Worm (Caenorhabditis elegans) whole organism, mixed stage, embryonic: ENCODE data around the gene ZK822.10.
A peak's percentile ranks its signal among the peaks of the same experiment; 100 is the strongest.

Experiments
- bed-3 ChIP-seq: fragments of 200-800 bp; sonication (Bioruptor generic); optimal IDR thresholded peaks from 3 replicates; lab custom pipeline; 2018; ENCODE audit warnings: mild to moderate bottlenecking, missing genetic modification characterization, moderate library complexity, missing compliant biosample characterization
- blmp-1 ChIP-seq: fragments of 150-350 bp; optimal IDR thresholded peaks from 2 replicates; lab custom pipeline; 2014; ENCODE audit warnings: missing biosample characterization, missing genetic modification characterization
- ceh-39 ChIP-seq: fragments of 150-350 bp; optimal IDR thresholded peaks from 2 replicates; lab custom pipeline; 2014; ENCODE audit warnings: missing biosample characterization, missing genetic modification characterization
- ceh-43 ChIP-seq: fragments of 200-800 bp; sonication (Bioruptor generic); optimal IDR thresholded peaks from 2 replicates; lab custom pipeline; 2018; ENCODE audit warnings: mild to moderate bottlenecking, missing genetic modification characterization, moderate library complexity, missing compliant biosample characterization
- ces-1 ChIP-seq: fragments of 150-350 bp; optimal IDR thresholded peaks from 2 replicates; lab custom pipeline; 2014; ENCODE audit warnings: missing biosample characterization, missing genetic modification reagents, missing genetic modification characterization
- cnd-1 ChIP-seq: fragments of 200-800 bp; sonication (Bioruptor generic); optimal IDR thresholded peaks from 2 replicates; lab custom pipeline; 2018; ENCODE audit warnings: mild to moderate bottlenecking, missing genetic modification characterization, missing compliant biosample characterization
- elt-1 ChIP-seq: sonication (generic microtip); optimal IDR thresholded peaks from 2 replicates; lab custom pipeline; 2017; ENCODE audit warnings: missing genetic modification characterization, mild to moderate bottlenecking, missing compliant biosample characterization, antibody characterized with exemption, moderate library complexity, borderline replicate concordance; ENCODE audit not compliant: insufficient read depth
- elt-3 ChIP-seq: fragments of 150-350 bp; optimal IDR thresholded peaks from 2 replicates; lab custom pipeline; 2014; ENCODE audit warnings: missing biosample characterization, missing genetic modification characterization
- flh-1 ChIP-seq: fragments of 200-800 bp; sonication (Bioruptor generic); optimal IDR thresholded peaks from 2 replicates; lab custom pipeline; 2018; ENCODE audit warnings: mild to moderate bottlenecking, missing genetic modification characterization, moderate library complexity, missing compliant biosample characterization
- ham-2 ChIP-seq: fragments of 200-800 bp; sonication (Bioruptor generic); optimal IDR thresholded peaks from 2 replicates; lab custom pipeline; 2018; ENCODE audit warnings: mild to moderate bottlenecking, missing genetic modification characterization, missing compliant biosample characterization
- hlh-1 ChIP-seq: fragments of 150-350 bp; optimal IDR thresholded peaks from 2 replicates; lab custom pipeline; 2014; ENCODE audit warnings: missing biosample characterization, missing genetic modification reagents, missing genetic modification characterization
- lin-13 ChIP-seq: fragments of 150-350 bp; optimal IDR thresholded peaks from 2 replicates; lab custom pipeline; 2014; ENCODE audit warnings: missing biosample characterization, missing genetic modification characterization
- lin-32 ChIP-seq: fragments of 200-800 bp; sonication (Bioruptor generic); optimal IDR thresholded peaks from 2 replicates; lab custom pipeline; 2018; ENCODE audit warnings: mild to moderate bottlenecking, missing genetic modification characterization, missing compliant biosample characterization
- mab-5 ChIP-seq: fragments of 150-350 bp; optimal IDR thresholded peaks from 2 replicates; lab custom pipeline; 2014; ENCODE audit warnings: missing biosample characterization, missing genetic modification characterization
- mep-1 ChIP-seq: fragments of 150-350 bp; optimal IDR thresholded peaks from 2 replicates; lab custom pipeline; 2017; ENCODE audit warnings: missing biosample characterization, missing genetic modification reagents, missing genetic modification characterization, inconsistent platforms
- mls-2 ChIP-seq: sonication (generic microtip); optimal IDR thresholded peaks from 2 replicates; lab custom pipeline; 2016; ENCODE audit warnings: mild to moderate bottlenecking, missing genetic modification characterization, moderate library complexity, missing compliant biosample characterization
- nhr-12 ChIP-seq: fragments of 150-350 bp; optimal IDR thresholded peaks from 2 replicates; lab custom pipeline; 2014; ENCODE audit warnings: missing biosample characterization, missing genetic modification characterization
- nhr-2 ChIP-seq: fragments of 150-350 bp; optimal IDR thresholded peaks from 2 replicates; lab custom pipeline; 2014; ENCODE audit warnings: missing biosample characterization, missing genetic modification characterization
- nhr-237 ChIP-seq: fragments of 150-350 bp; optimal IDR thresholded peaks from 2 replicates; lab custom pipeline; 2014; ENCODE audit warnings: missing biosample characterization, missing genetic modification characterization
- nhr-76 ChIP-seq: sonication (generic microtip); optimal IDR thresholded peaks from 2 replicates; lab custom pipeline; 2017; ENCODE audit warnings: missing biosample characterization, missing genetic modification characterization
- sem-2 ChIP-seq: fragments of 200-800 bp; sonication (Bioruptor generic); optimal IDR thresholded peaks from 2 replicates; lab custom pipeline; 2018; ENCODE audit warnings: mild to moderate bottlenecking, missing genetic modification characterization, missing compliant biosample characterization
- tbx-8 ChIP-seq: fragments of 200-800 bp; sonication (Bioruptor generic); optimal IDR thresholded peaks from 2 replicates; lab custom pipeline; 2018; ENCODE audit warnings: mild to moderate bottlenecking, missing genetic modification characterization, moderate library complexity, missing compliant biosample characterization
- unc-120 ChIP-seq: sonication (generic microtip); optimal IDR thresholded peaks from 2 replicates; lab custom pipeline; 2017; ENCODE audit warnings: missing genetic modification characterization, missing compliant biosample characterization; ENCODE audit not compliant: poor library complexity, severe bottlenecking
- unc-39 ChIP-seq: fragments of 150-350 bp; optimal IDR thresholded peaks from 2 replicates; lab custom pipeline; 2014; ENCODE audit warnings: missing biosample characterization, missing genetic modification characterization
- unc-62 ChIP-seq: fragments of 150-350 bp; optimal IDR thresholded peaks from 2 replicates; lab custom pipeline; 2014; ENCODE audit warnings: missing biosample characterization, missing genetic modification reagents, missing genetic modification characterization
- zip-8 ChIP-seq: fragments of 150-350 bp; optimal IDR thresholded peaks from 2 replicates; lab custom pipeline; 2014; ENCODE audit warnings: missing biosample characterization, missing genetic modification characterization
- ztf-11 ChIP-seq: fragments of 150-350 bp; optimal IDR thresholded peaks from 2 replicates; lab custom pipeline; 2014; ENCODE audit warnings: missing biosample characterization, missing genetic modification characterization

ZK822.10 gene

DNA sequence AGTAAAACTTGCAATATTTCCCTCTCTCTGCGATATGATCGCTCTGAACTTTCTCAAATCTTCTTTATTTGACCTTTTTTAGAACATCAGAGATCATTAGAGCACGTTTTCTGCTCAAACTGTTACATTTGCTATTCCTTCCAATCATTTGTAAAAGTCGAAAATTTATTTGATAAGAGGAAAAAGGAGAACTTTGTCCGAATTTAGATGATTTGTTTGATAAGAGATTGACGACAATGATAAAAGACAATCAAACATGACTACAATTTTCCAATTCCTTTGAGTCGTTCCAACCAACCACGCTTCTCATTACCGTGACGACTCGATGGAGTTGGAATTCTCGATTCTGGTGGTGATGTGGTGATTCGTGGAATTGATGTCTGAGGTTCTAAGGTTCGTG lies 949 bp downstream of the ZK822.10 start:
- TF ChIP-seq ceh-39 (tag; lab: Kevin White, UChicago): no peak
- no peak for TF ChIP-seq lin-13 (tag; lab: Kevin White, UChicago)
- no peak for TF ChIP-seq lin-32 (GFP tag; lab: Kevin White, UChicago)
- no peak for TF ChIP-seq unc-62 (GFP tag; lab: Kevin White, UChicago)
- no peak for TF ChIP-seq nhr-2 (tag; lab: Kevin White, UChicago)
- TF ChIP-seq elt-3: no peak
- no peak for TF ChIP-seq blmp-1 (tag; lab: Kevin White, UChicago)
- no peak for TF ChIP-seq sem-2
- TF ChIP-seq cnd-1 (tag; lab: Kevin White, UChicago): no peak
- no peak for TF ChIP-seq mls-2 (tag; lab: Kevin White, UChicago)
- TF ChIP-seq unc-39 (tag; lab: Kevin White, UChicago): no peak
- no peak for TF ChIP-seq elt-1 (tag; lab: Kevin White, UChicago)
- no peak for TF ChIP-seq tbx-8 (GFP tag; lab: Kevin White, UChicago)
- no peak for TF ChIP-seq unc-120
- no peak for TF ChIP-seq ces-1
- TF ChIP-seq mep-1: no peak

DNA sequence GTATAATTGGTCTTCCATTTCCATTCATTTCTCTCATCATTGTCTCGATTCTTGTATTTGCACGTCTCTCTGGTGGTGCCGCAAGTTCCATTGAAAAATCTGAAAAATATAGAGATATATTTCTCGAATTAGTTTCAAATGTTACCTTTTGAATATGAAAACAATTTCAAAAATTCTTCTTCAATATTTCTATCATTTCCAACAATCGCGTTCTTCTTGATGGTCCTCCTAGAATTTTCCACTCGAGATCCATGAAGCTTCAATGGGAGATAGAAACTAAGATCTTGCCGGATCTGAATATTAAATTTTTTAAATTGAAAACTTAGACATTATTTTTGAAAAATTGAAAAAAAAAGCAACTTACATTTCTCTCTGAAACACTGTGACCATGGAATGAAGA lies 2.1 kb downstream of the ZK822.10 start:
- TF ChIP-seq flh-1 (no peak), bed-3 (GFP tag; lab: Kevin White, UChicago) (no peak), cnd-1 (tag; lab: Kevin White, UChicago) (no peak), zip-8 (tag; lab: Kevin White, UChicago) (no peak), blmp-1 (tag; lab: Kevin White, UChicago) (no peak), mep-1 (no peak), nhr-12 (tag; lab: Kevin White, UChicago) (no peak), elt-3 (no peak), unc-39 (tag; lab: Kevin White, UChicago) (no peak), sem-2 (no peak), unc-62 (GFP tag; lab: Kevin White, UChicago) (no peak), lin-13 (tag; lab: Kevin White, UChicago) (no peak), hlh-1 (tag; lab: Kevin White, UChicago) (no peak), ham-2 (GFP tag; lab: Kevin White, UChicago) (no peak), mab-5 (tag; lab: Kevin White, UChicago) (no peak)
- TF ChIP-seq, all 35 proteins: peak for 0

DNA sequence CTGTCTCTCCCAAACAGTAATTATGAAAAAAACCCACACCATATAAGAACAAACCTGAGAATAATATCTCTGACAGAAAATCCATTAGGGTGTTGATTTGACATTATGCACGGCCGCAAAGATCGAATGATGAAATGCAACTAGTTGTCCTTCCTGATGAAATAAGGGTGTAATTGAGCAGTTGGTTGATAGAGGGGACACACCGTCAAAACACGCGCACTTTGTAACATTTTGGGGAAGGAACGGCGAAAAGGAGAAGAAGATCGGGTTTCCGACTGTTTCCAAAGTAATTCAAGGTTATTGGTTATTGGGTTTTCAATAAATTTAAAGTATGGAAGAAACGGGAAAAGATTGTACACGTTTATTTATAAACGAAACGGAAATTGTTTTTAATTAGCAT lies 5.1 kb downstream of the ZK822.10 start, which contains the start of gene ZK822.1:
TSS of gene ZK822.1 (minus strand) at position 121 of the 400 bp plus-strand sequence.
- TF ChIP-seq unc-62 (GFP tag; lab: Kevin White, UChicago): peak; percentile 18
- peak; percentile 93 for TF ChIP-seq hlh-1 (tag; lab: Kevin White, UChicago)
- TF ChIP-seq ceh-43: no peak

DNA sequence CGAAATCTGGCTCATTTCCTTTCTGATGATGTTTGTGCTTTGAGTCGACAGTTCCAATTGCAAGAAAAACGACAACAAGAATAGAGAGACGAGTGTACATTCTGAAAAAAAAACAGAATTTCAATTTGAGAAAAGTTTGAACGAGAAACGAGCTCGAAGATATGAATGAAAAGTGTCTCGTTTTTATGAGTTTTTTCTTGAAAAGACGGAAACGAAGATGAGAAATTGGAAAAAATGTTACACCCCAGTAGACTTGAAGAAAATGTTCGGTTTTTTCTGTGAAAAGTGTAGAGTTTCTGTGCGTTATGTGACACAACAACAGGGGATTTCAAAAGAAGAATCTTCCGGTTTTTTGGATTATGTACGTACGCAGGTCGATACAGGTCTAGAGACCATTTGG lies 6.1 kb downstream of the ZK822.10 start, which contains the start of gene srlf-31:
TSS of gene srlf-31 (minus strand) at position 101 of the 400 bp plus-strand sequence.
- TF ChIP-seq ztf-11 (tag; lab: Kevin White, UChicago) (no peak), sem-2 (no peak)

DNA sequence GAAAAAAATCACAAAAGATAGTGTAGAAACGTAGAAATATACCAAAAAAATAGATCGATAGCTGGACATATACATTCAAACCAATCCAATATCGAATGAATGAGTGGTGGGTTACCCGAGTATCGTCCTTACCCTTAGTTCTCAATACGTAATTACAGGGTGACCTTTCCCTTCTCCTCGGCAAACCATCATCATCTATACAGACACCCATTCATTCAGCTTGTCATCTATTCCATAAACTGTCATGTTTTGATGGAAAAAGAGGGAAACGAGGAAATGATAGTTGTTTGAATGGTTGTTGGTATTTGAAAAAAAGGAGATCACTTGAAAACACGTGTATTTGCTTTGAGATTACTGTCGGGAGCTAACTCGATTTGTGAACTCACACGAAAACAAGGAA lies 7.2 kb downstream of the ZK822.10 start:
- TF ChIP-seq sem-2 (no peak), flh-1 (no peak), nhr-2 (tag; lab: Kevin White, UChicago) (peak; percentile 32), unc-39 (tag; lab: Kevin White, UChicago) (no peak)
- TF ChIP-seq, all 35 proteins: peak for 1

DNA sequence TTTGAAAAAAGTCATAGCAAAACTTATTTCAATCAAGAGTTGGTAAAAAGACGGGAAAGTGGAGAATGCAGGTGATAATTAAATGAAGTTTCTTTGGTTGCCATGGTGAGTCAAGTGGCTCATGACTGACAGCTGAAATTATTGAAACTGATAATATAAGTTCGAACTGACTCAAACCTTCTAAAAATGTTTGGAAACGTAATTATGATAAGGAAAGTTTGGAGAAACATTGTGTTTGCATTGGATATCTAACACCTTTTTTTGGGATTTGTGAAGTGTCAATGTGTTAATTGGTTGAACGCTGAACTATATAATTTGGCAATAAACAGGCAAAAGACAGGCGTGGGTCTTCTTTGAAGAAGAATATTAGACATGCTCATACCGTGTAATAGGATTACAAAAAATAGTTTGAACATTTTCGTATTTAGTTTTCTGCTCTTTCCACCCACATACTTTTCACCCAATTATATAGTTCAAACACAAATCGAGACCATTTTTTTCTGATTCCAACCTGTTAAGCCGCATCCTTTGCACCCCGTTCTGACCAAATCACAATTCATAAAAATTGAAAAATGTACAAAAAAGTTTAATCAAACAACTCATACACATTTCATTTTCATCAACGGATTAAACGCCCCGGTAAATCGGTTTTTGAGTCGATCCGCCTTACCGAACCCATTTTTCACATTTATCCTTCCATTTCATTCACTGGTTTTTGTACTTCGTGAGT lies 8.6 kb downstream of the ZK822.10 start, which contains the start of the genes srlf-33 and srlf-32:
TSS of gene srlf-33 (minus strand) at position 101 of the 730 bp plus-strand sequence.
TSS of gene srlf-32 (plus strand) at position 680 of the 730 bp plus-strand sequence.
- TF ChIP-seq cnd-1 (tag; lab: Kevin White, UChicago) (no peak), blmp-1 (tag; lab: Kevin White, UChicago) (no peak), ztf-11 (tag; lab: Kevin White, UChicago) (no peak), bed-3 (GFP tag; lab: Kevin White, UChicago) (no peak), nhr-237 (no peak), unc-120 (no peak), nhr-76 (no peak), lin-13 (tag; lab: Kevin White, UChicago) (no peak), ces-1 (no peak), flh-1 (no peak), mls-2 (tag; lab: Kevin White, UChicago) (no peak)
